Worm (Caenorhabditis elegans): ENCODE measurements around the gene srxa-4.
A peak's percentile ranks its signal among the peaks of the same experiment; 100 is the strongest.

The srxa-4 gene

DNA sequence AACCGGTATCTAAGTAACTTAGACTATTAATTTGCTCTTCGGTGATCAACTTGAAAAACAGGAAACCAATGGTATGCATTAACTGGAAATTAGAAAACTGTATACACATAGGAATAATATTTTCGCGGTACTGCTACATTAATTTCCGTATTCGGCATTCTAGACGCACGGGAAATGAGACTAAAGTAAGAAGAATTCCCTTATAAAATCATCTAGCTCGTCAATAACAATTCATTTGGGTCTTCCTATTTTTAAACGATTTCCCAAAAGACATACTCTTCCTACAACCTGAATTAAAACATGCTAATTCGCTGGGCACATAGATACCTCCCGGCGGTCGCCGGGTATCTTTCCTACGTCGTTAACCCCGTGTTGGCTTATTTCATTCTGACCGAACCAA, 17.9 kb upstream of the srxa-4 start, which contains the start of gene srj-13:
TSS of gene srj-13 (plus strand) at position 301 of the 400 bp plus-strand sequence.
- TF ChIP-seq nhr-12 (tag; optimal IDR thresholded peaks at IDR 0.05), result no peak
- no peak for TF ChIP-seq mdl-1 (tag; optimal IDR thresholded peaks at IDR 0.05)
- TF ChIP-seq F13H6.1 (tag; optimal IDR thresholded peaks at IDR 0.05), result no peak
- TF ChIP-seq ceh-16 (tag; optimal IDR thresholded peaks at IDR 0.05), result no peak
- no peak for TF ChIP-seq peb-1 (tag; optimal IDR thresholded peaks at IDR 0.05)
- no peak for TF ChIP-seq nhr-23 (tag; optimal IDR thresholded peaks at IDR 0.05)
- TF ChIP-seq crh-2 (tag; optimal IDR thresholded peaks at IDR 0.05), result no peak
- no peak for TF ChIP-seq R02D3.7 (tag; optimal IDR thresholded peaks at IDR 0.05)
- TF ChIP-seq unc-39 (tag; optimal IDR thresholded peaks at IDR 0.05), result no peak
- TF ChIP-seq lin-11 (tag; optimal IDR thresholded peaks at IDR 0.05), result no peak
- TF ChIP-seq snpc-4 (tag; optimal IDR thresholded peaks at IDR 0.05), result no peak

DNA sequence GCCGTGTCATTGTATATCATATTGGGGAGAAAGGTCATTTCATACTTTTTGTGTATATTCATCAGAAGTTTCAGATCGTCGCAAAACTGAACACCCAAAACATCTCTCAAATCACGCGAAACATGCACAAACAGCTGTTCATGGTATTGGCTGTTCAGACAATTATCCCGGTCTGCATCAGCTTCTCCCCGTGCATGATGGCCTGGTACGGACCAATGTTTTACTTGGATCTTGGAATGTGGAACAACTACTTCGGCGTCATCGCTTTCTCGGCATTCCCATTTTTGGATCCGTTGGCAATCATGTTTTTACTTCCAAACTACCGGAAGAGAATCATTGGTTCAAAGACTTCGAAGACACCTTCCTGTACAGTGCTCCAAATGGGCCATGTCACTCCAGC, 16.8 kb upstream of the srxa-4 start:
- TF ChIP-seq snpc-4 (tag; optimal IDR thresholded peaks at IDR 0.05), result no peak
- TF ChIP-seq nhr-77 (tag; optimal IDR thresholded peaks at IDR 0.05), result no peak
- no peak for TF ChIP-seq nhr-12 (tag; optimal IDR thresholded peaks at IDR 0.05)
- no peak for TF ChIP-seq mab-5 (tag; optimal IDR thresholded peaks at IDR 0.05)
- no peak for TF ChIP-seq nhr-129 (tag; optimal IDR thresholded peaks at IDR 0.05)
- no peak for TF ChIP-seq nhr-21 (tag; optimal IDR thresholded peaks at IDR 0.05)
- TF ChIP-seq ztf-11 (tag; optimal IDR thresholded peaks at IDR 0.05), result no peak
- no peak for TF ChIP-seq mdl-1 (tag; optimal IDR thresholded peaks at IDR 0.05)
- no peak for TF ChIP-seq unc-39 (tag; optimal IDR thresholded peaks at IDR 0.05)

- no peak for TF ChIP-seq fos-1 (tag; optimal IDR thresholded peaks at IDR 0.05)
- no peak for TF ChIP-seq elt-1 (tag; optimal IDR thresholded peaks at IDR 0.05)
- TF ChIP-seq F13H6.1 (tag; optimal IDR thresholded peaks at IDR 0.05), result no peak
- no peak for TF ChIP-seq mab-5 (tag; optimal IDR thresholded peaks at IDR 0.05)
- TF ChIP-seq lin-11 (tag; optimal IDR thresholded peaks at IDR 0.05), result no peak
- no peak for TF ChIP-seq ztf-11 (tag; optimal IDR thresholded peaks at IDR 0.05)
- TF ChIP-seq Y55F3AM.14 (GFP tag; optimal IDR thresholded peaks at IDR 0.05), result no peak
- no peak for TF ChIP-seq crh-2 (tag; optimal IDR thresholded peaks at IDR 0.05)
Observed at ce11 chrV:7408520-7408919, 11.7 kb upstream of the srxa-4 start, which contains the start of gene srt-6. Gene srt-6, minus strand, starts transcription at chrV:7408814.

DNA sequence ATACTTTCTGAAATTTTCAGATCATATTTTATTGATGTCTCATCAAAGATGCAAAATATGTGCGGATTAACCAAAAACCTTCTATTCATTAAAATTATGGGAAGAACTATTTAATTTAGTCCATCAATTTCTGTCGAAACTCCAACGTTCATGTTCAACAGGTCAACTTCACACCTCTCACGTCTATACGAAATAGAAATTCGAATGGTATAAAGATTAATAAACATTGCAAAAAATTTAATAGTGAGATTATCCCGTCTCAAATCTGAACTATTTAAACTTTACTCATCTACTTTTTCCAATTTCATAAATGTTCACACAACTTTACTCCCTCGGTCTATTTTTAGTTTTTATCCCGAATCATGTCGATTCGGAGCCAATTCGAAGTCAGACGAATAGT, 10.7 kb upstream of the srxa-4 start, which contains the start of gene R13D7.2:
TSS of gene R13D7.2 (plus strand) at position 301 of the 400 bp plus-strand sequence.
- TF ChIP-seq elt-1 (tag; optimal IDR thresholded peaks at IDR 0.05) (no peak), nhr-12 (tag; optimal IDR thresholded peaks at IDR 0.05) (no peak), nhr-77 (tag; optimal IDR thresholded peaks at IDR 0.05) (no peak), gmeb-1 (tag; optimal IDR thresholded peaks at IDR 0.05) (no peak), zag-1 (tag; optimal IDR thresholded peaks at IDR 0.05) (no peak), skn-1 (tag; optimal IDR thresholded peaks at IDR 0.05) (no peak), nhr-11 (tag; optimal IDR thresholded peaks at IDR 0.05) (no peak), unc-39 (tag; optimal IDR thresholded peaks at IDR 0.05) (no peak), sem-4 (tag; optimal IDR thresholded peaks at IDR 0.05) (no peak), ama-1 (optimal IDR thresholded peaks at IDR 0.05) (no peak), aly-2 (tag; optimal IDR thresholded peaks at IDR 0.05) (no peak)

ce11 chrV:7411695-7412094, 8.6 kb upstream of the srxa-4 start, which contains the start of gene str-41:
Gene str-41, plus strand, starts transcription at chrV:7411995.
- TF ChIP-seq alr-1 (tag; optimal IDR thresholded peaks at IDR 0.05) (no peak), nhr-129 (tag; optimal IDR thresholded peaks at IDR 0.05) (no peak), ceh-16 (tag; optimal IDR thresholded peaks at IDR 0.05) (no peak), mbf-1 (tag; optimal IDR thresholded peaks at IDR 0.05) (no peak), Y55F3AM.14 (GFP tag; optimal IDR thresholded peaks at IDR 0.05) (no peak), nhr-23 (tag; optimal IDR thresholded peaks at IDR 0.05) (no peak), dmd-4 (tag; optimal IDR thresholded peaks at IDR 0.05) (no peak), nhr-12 (tag; optimal IDR thresholded peaks at IDR 0.05) (no peak), ZK546.5 (tag; optimal IDR thresholded peaks at IDR 0.05) (no peak), crh-2 (tag; optimal IDR thresholded peaks at IDR 0.05) (no peak), nhr-10 (tag; optimal IDR thresholded peaks at IDR 0.05) (no peak), aly-2 (tag; optimal IDR thresholded peaks at IDR 0.05) (no peak), nhr-6 (tag; optimal IDR thresholded peaks at IDR 0.05) (no peak), lin-11 (tag; optimal IDR thresholded peaks at IDR 0.05) (no peak)

ce11 chrV:7413107-7413774, 7.0 kb upstream of the srxa-4 start, which contains the start of gene F18E3.11:
Gene F18E3.11, plus strand, starts transcription at chrV:7413482.
- TF ChIP-seq crh-2 (tag; optimal IDR thresholded peaks at IDR 0.05) (peak; percentile 9), blmp-1 (tag; optimal IDR thresholded peaks at IDR 0.05; ENCODE audit: insufficient read depth) (peak; percentile 78), nhr-6 (tag; optimal IDR thresholded peaks at IDR 0.05) (peak; percentile 6), nhr-25 (tag; optimal IDR thresholded peaks at IDR 0.05) (peak; percentile 85), sem-4 (tag; optimal IDR thresholded peaks at IDR 0.05) (no peak), sma-9 (GFP tag; optimal IDR thresholded peaks at IDR 0.05) (peak; percentile 84), sma-9 (tag; optimal IDR thresholded peaks at IDR 0.05) (no peak), ztf-11 (tag; optimal IDR thresholded peaks at IDR 0.05) (no peak), unc-55 (GFP tag; optimal IDR thresholded peaks at IDR 0.05) (no peak), ama-1 (optimal IDR thresholded peaks at IDR 0.05) (peak; percentile 89), nhr-129 (tag; optimal IDR thresholded peaks at IDR 0.05) (peak; percentile 84), nhr-10 (tag; optimal IDR thresholded peaks at IDR 0.05) (no peak), unc-62 (GFP tag; optimal IDR thresholded peaks at IDR 0.05) (no peak), nhr-21 (tag; optimal IDR thresholded peaks at IDR 0.05) (peak; percentile 80), R02D3.7 (tag; optimal IDR thresholded peaks at IDR 0.05) (no peak), ztf-4 (tag; optimal IDR thresholded peaks at IDR 0.05) (no peak), mdl-1 (tag; optimal IDR thresholded peaks at IDR 0.05) (no peak), sma-3 (GFP tag; optimal IDR thresholded peaks at IDR 0.05) (peak; percentile 49), nhr-237 (tag; optimal IDR thresholded peaks at IDR 0.05) (no peak)

All from whole organism, L2 larva.